Worm (Caenorhabditis elegans) whole organism, late embryonic: ENCODE measurements around the gene ZK121.2.
A peak's percentile ranks its signal among the peaks of the same experiment; 100 is the strongest.

Experiments used
- ahr-1 ChIP-seq: sonication (generic microtip); optimal IDR thresholded peaks from 2 replicates; lab custom pipeline; 2016; ENCODE audit warnings: missing genetic modification characterization, missing compliant biosample characterization
- ceh-24 ChIP-seq: sonication (generic microtip); optimal IDR thresholded peaks from 2 replicates; lab custom pipeline; 2016; ENCODE audit warnings: mild to moderate bottlenecking, missing genetic modification characterization, missing compliant biosample characterization
- hlh-13 ChIP-seq: fragments of 200-800 bp; sonication (Bioruptor generic); optimal IDR thresholded peaks from 2 replicates; lab custom pipeline; 2018; ENCODE audit warnings: mild to moderate bottlenecking, missing genetic modification characterization, missing compliant biosample characterization
- odd-2 ChIP-seq: sonication (generic microtip); optimal IDR thresholded peaks from 2 replicates; lab custom pipeline; 2017; ENCODE audit warnings: antibody characterized with exemption, mild to moderate bottlenecking, missing genetic modification characterization, missing compliant biosample characterization

- TF ChIP-seq ahr-1 (tag; lab: Kevin White, UChicago) (peak; percentile 5), hlh-13 (GFP tag; lab: Kevin White, UChicago) (peak; percentile 70), ceh-24 (tag; lab: Kevin White, UChicago) (peak; percentile 35), odd-2 (tag; lab: Kevin White, UChicago) (no peak)
These were observed 35.8 kb upstream of the ZK121.2 start for ce11 chrIII:5305725-5306124.
